Worm (Caenorhabditis elegans) whole organism, young adult: Measurements from ENCODE around the gene F49F1.9.

Source experiments
- B0336.3 ChIP-seq: fragments of 200-800 bp; sonication (Bioruptor generic); IDR thresholded peaks from 2 replicates; pipeline ENCODE4 v1.3.6; 2022; ENCODE audit warnings: missing genetic modification characterization, missing compliant biosample characterization
- hmg-1.2 ChIP-seq: fragments of 200-800 bp; sonication (Bioruptor generic); IDR thresholded peaks from 2 replicates; pipeline ENCODE4 v1.3.6; 2022; ENCODE audit warnings: missing genetic modification reagents, missing genetic modification characterization, missing compliant biosample characterization
- lin-35 ChIP-seq, 3 experiments: fragments of 150-350 bp in 2 of 3; sonication (generic microtip) in 1 of 3; optimal IDR thresholded peaks; 2 replicates each; lab custom pipeline; 2014 to 2018; ENCODE audit warnings: missing biosample characterization in 3 of 3, missing genetic modification characterization in 3 of 3, missing genetic modification reagents in 3 of 3
- repo-1 ChIP-seq: sonication (generic microtip); optimal IDR thresholded peaks from 2 replicates; lab custom pipeline; 2017; ENCODE audit warnings: mild to moderate bottlenecking, missing genetic modification characterization, missing compliant biosample characterization
- sdz-38 ChIP-seq: sonication (generic microtip); optimal IDR thresholded peaks from 2 replicates; lab custom pipeline; 2016; ENCODE audit warnings: missing genotype, missing genetic modification characterization, missing compliant biosample characterization
- ztf-18 ChIP-seq: sonication (generic microtip); optimal IDR thresholded peaks from 2 replicates; lab custom pipeline; 2016; ENCODE audit warnings: missing genotype, mild to moderate bottlenecking, missing genetic modification characterization, missing compliant biosample characterization

- TF ChIP-seq sdz-38 (tag; lab: Kevin White, UChicago) = no peak
- TF ChIP-seq repo-1 (tag; lab: Kevin White, UChicago) = no peak
- no peak for TF ChIP-seq hmg-1.2 (GFP tag; lab: Robert Waterston, UW)
- no peak for TF ChIP-seq B0336.3 (GFP tag; lab: Robert Waterston, UW)
- TF ChIP-seq ztf-18 (tag; lab: Kevin White, UChicago) = no peak
- TF ChIP-seq lin-35 (GFP tag; optimal IDR thresholded peaks at IDR 0.05; lab: Kevin White, UChicago) = no peak
Observed at ce11 chrIV:4102720-4103119, 34.7 kb downstream of the F49F1.9 start, which contains the start of gene ubc-1.
